Worm (Caenorhabditis elegans) whole organism, young adult: ENCODE results near the gene C25H3.11.

Source experiments
- F22D6.2 ChIP-seq: sonication (generic microtip); optimal IDR thresholded peaks from 2 replicates; lab custom pipeline; 2016; ENCODE audit warnings: mild to moderate bottlenecking, missing genetic modification characterization, missing compliant biosample characterization
- F55B11.4 ChIP-seq: sonication (generic microtip); optimal IDR thresholded peaks from 2 replicates; lab custom pipeline; 2016; ENCODE audit warnings: missing compliant biosample characterization, missing genetic modification characterization, borderline replicate concordance; ENCODE audit not compliant: insufficient read depth
- Y56A3A.18 ChIP-seq: fragments of 200-800 bp; sonication (Bioruptor generic); IDR thresholded peaks from 2 replicates; pipeline ENCODE4 v1.3.6; 2022; ENCODE audit warnings: missing genetic modification reagents, missing genetic modification characterization, missing compliant biosample characterization
- akir-1 ChIP-seq: fragments of 200-800 bp; sonication (Bioruptor generic); optimal IDR thresholded peaks from 2 replicates; lab custom pipeline; 2018; ENCODE audit warnings: mild to moderate bottlenecking, missing genetic modification characterization, moderate library complexity, missing compliant biosample characterization
- ccch-3 ChIP-seq: fragments of 200-800 bp; sonication (Bioruptor generic); optimal IDR thresholded peaks from 2 replicates; lab custom pipeline; 2018; ENCODE audit warnings: mild to moderate bottlenecking, missing genetic modification characterization, missing compliant biosample characterization
- die-1 ChIP-seq: sonication (generic microtip); optimal IDR thresholded peaks from 2 replicates; lab custom pipeline; 2016; ENCODE audit warnings: missing genotype, mild to moderate bottlenecking, missing genetic modification characterization, missing compliant biosample characterization
- lin-40 ChIP-seq: sonication (generic microtip); optimal IDR thresholded peaks from 2 replicates; lab custom pipeline; 2016; ENCODE audit warnings: missing genetic modification characterization, mild to moderate bottlenecking, missing compliant biosample characterization, missing genotype, missing genetic modification reagents
- madf-10 ChIP-seq: sonication (generic microtip); optimal IDR thresholded peaks from 2 replicates; lab custom pipeline; 2016; ENCODE audit warnings: mild to moderate bottlenecking, missing genetic modification characterization, missing compliant biosample characterization
- pha-4 ChIP-seq: fragments of 150-350 bp; sonication (generic microtip); optimal IDR thresholded peaks from 2 replicates; lab custom pipeline; 2014; ENCODE audit warnings: missing biosample characterization, missing genetic modification reagents, missing genetic modification characterization
- snpc-4 ChIP-seq, 5 experiments: fragments of 150-350 bp in 1 of 5; sonication (generic microtip) in 4 of 5; optimal IDR thresholded peaks; 2 replicates each; lab custom pipeline; 2014 to 2018; ENCODE audit warnings: missing genetic modification characterization in 5 of 5, missing biosample characterization in 3 of 5, antibody characterized with exemption in 2 of 5, mild to moderate bottlenecking in 2 of 5, missing compliant biosample characterization in 2 of 5, missing genotype in 2 of 5, moderate library complexity in 2 of 5, missing genetic modification reagents in 1 of 5
- unc-62 ChIP-seq: fragments of 150-350 bp; optimal IDR thresholded peaks from 2 replicates; lab custom pipeline; 2014; ENCODE audit warnings: missing biosample characterization, missing genetic modification reagents, missing genetic modification characterization

DNA sequence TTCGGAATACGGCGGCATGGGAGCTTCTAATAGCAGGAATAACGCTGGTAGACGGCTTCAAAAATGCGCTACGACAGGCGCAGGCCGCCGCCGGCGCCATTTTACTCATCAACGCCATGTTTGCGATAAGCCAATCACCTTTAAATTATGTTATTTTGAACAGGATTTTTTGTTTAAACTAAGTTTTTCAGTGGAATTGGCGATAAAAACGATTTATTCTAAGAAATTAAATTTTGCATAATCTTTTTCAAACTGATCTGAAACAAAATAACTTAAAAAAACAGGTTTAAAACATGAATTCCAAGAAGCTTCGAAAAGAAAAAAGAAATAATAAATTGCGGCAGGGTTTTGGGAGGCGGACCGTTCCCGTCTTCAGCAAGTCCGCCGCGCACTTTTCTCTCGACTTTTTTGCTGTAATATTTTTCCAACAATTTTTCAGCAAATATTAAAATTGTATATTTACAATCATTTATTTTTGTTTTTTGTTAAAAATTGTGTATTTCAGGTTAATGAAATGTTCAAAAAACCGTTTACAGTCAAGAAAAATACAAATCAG, 2.5 kb upstream of the C25H3.11 start, which contains the start of the genes ndub-5 and eif-2D:
- TF ChIP-seq pha-4 (tag; lab: Kevin White, UChicago), result no peak
- no peak for TF ChIP-seq unc-62 (GFP tag; lab: Kevin White, UChicago)
- TF ChIP-seq Y56A3A.18 (GFP tag; lab: Robert Waterston, UW), result no peak
- no peak for TF ChIP-seq akir-1 (GFP tag; lab: Kevin White, UChicago)
- no peak for TF ChIP-seq F22D6.2
- TF ChIP-seq die-1 (tag; lab: Kevin White, UChicago), result no peak
- no peak for TF ChIP-seq madf-10
- TF ChIP-seq F55B11.4 (tag; lab: Kevin White, UChicago), result no peak
- TF ChIP-seq ccch-3 (GFP tag; lab: Kevin White, UChicago), result no peak
- no peak for TF ChIP-seq lin-40 (tag; lab: Kevin White, UChicago)
- TF ChIP-seq snpc-4 (GFP tag; optimal IDR thresholded peaks at IDR 0.05; lab: Kevin White, UChicago), result no peak
- peak in 1 of 4 experiments; percentile 23 for TF ChIP-seq snpc-4 (tag; optimal IDR thresholded peaks at IDR 0.05; lab: Kevin White, UChicago)
